Worm (Caenorhabditis elegans): ENCODE data around the gene algn-2.

Gene algn-2

ce11 chrII:5370641-5371040 is 4.4 kb upstream of the algn-2 start, which contains the start of gene F09E5.12:
Gene F09E5.12 (minus strand): TSS chrII:5370741.
- TF ChIP-seq dao-5 (tag; optimal IDR thresholded peaks at IDR 0.05): no peak
- TF ChIP-seq W03F9.2 (tag; optimal IDR thresholded peaks at IDR 0.05): no peak
- TF ChIP-seq him-1 (tag; optimal IDR thresholded peaks at IDR 0.05): no peak

ce11 chrII:5373275-5374047 is 1.6 kb upstream of the algn-2 start, which contains the start of the genes agt-2 and F09E5.3:
Gene agt-2 (minus strand): TSS chrII:5373827.
Gene F09E5.3 (plus strand): TSS chrII:5373997.
- TF ChIP-seq W03F9.2 (tag; optimal IDR thresholded peaks at IDR 0.05) (peak; percentile 89), dao-5 (tag; optimal IDR thresholded peaks at IDR 0.05) (no peak), him-1 (tag; optimal IDR thresholded peaks at IDR 0.05) (no peak)

- TF ChIP-seq W03F9.2 (tag; optimal IDR thresholded peaks at IDR 0.05): no peak
- no peak for TF ChIP-seq him-1 (tag; optimal IDR thresholded peaks at IDR 0.05)
- TF ChIP-seq dao-5 (tag; optimal IDR thresholded peaks at IDR 0.05): no peak
These were observed 2.6 kb downstream of the algn-2 start, which contains the start of gene prdx-2 for ce11 chrII:5377467-5378238. Gene prdx-2 (plus strand): TSS chrII:5378195.

ce11 chrII:5378239-5378521 is 3.1 kb downstream of the algn-2 start:
- TF ChIP-seq dao-5 (tag; optimal IDR thresholded peaks at IDR 0.05) (no peak), him-1 (tag; optimal IDR thresholded peaks at IDR 0.05) (no peak), W03F9.2 (tag; optimal IDR thresholded peaks at IDR 0.05) (no peak)

ce11 chrII:5379614-5380077 is 4.6 kb downstream of the algn-2 start, which contains the start of gene pkc-3:
Gene pkc-3 (plus strand): TSS chrII:5380027.
- TF ChIP-seq dao-5 (tag; optimal IDR thresholded peaks at IDR 0.05) (no peak), him-1 (tag; optimal IDR thresholded peaks at IDR 0.05) (no peak), W03F9.2 (tag; optimal IDR thresholded peaks at IDR 0.05) (no peak)

ce11 chrII:5384282-5384681 is 9.2 kb downstream of the algn-2 start:
- no peak for TF ChIP-seq him-1 (tag; optimal IDR thresholded peaks at IDR 0.05)
- no peak for TF ChIP-seq W03F9.2 (tag; optimal IDR thresholded peaks at IDR 0.05)
- TF ChIP-seq dao-5 (tag; optimal IDR thresholded peaks at IDR 0.05): no peak

ce11 chrII:5387217-5387616 is 12.2 kb downstream of the algn-2 start, which contains the start of gene ccpp-6:
Gene ccpp-6 (minus strand): TSS chrII:5387317.
- TF ChIP-seq W03F9.2 (tag; optimal IDR thresholded peaks at IDR 0.05) (no peak), dao-5 (tag; optimal IDR thresholded peaks at IDR 0.05) (no peak), him-1 (tag; optimal IDR thresholded peaks at IDR 0.05) (no peak)

ce11 chrII:5388786-5389421 is 13.8 kb downstream of the algn-2 start, which contains the start of gene rsp-4:
Gene rsp-4 (minus strand): TSS chrII:5388836.
- TF ChIP-seq him-1 (tag; optimal IDR thresholded peaks at IDR 0.05) (no peak), W03F9.2 (tag; optimal IDR thresholded peaks at IDR 0.05) (no peak), dao-5 (tag; optimal IDR thresholded peaks at IDR 0.05) (no peak)

ce11 chrII:5389831-5390323 is 14.8 kb downstream of the algn-2 start, which contains the start of gene ndx-6:
Gene ndx-6 (minus strand): TSS chrII:5389881.
- peak; percentile 24 for TF ChIP-seq him-1 (tag; optimal IDR thresholded peaks at IDR 0.05)
- no peak for TF ChIP-seq dao-5 (tag; optimal IDR thresholded peaks at IDR 0.05)
- peak; percentile 72 for TF ChIP-seq W03F9.2 (tag; optimal IDR thresholded peaks at IDR 0.05)

ce11 chrII:5391447-5391846 is 16.4 kb downstream of the algn-2 start:
- TF ChIP-seq him-1 (tag; optimal IDR thresholded peaks at IDR 0.05) (no peak), dao-5 (tag; optimal IDR thresholded peaks at IDR 0.05) (no peak), W03F9.2 (tag; optimal IDR thresholded peaks at IDR 0.05) (no peak)

- TF ChIP-seq him-1 (tag; optimal IDR thresholded peaks at IDR 0.05) (no peak), dao-5 (tag; optimal IDR thresholded peaks at IDR 0.05) (no peak), W03F9.2 (tag; optimal IDR thresholded peaks at IDR 0.05) (no peak)
These were observed 18.0 kb downstream of the algn-2 start, which contains the start of gene brap-2 for ce11 chrII:5393090-5393489. Gene brap-2 (minus strand): TSS chrII:5393190.

ce11 chrII:5395594-5395993 is 20.5 kb downstream of the algn-2 start, which contains the start of gene pink-1:
Gene pink-1 (minus strand): TSS chrII:5395694.
- TF ChIP-seq him-1 (tag; optimal IDR thresholded peaks at IDR 0.05) (no peak), W03F9.2 (tag; optimal IDR thresholded peaks at IDR 0.05) (no peak), dao-5 (tag; optimal IDR thresholded peaks at IDR 0.05) (no peak)

ce11 chrII:5398779-5399178 is 23.7 kb downstream of the algn-2 start, which contains the start of gene fbxl-3:
Gene fbxl-3 (minus strand): TSS chrII:5398902.
- TF ChIP-seq dao-5 (tag; optimal IDR thresholded peaks at IDR 0.05): no peak
- no peak for TF ChIP-seq him-1 (tag; optimal IDR thresholded peaks at IDR 0.05)
- TF ChIP-seq W03F9.2 (tag; optimal IDR thresholded peaks at IDR 0.05): no peak
